Worm (Caenorhabditis elegans): ENCODE measurements around the gene Y53F4B.25.

ce11 chrII:15148442-15148841 lies 12.5 kb downstream of the Y53F4B.25 start:
- TF ChIP-seq unc-62 (GFP tag; optimal IDR thresholded peaks at IDR 0.05): no peak
- no peak for TF ChIP-seq lir-1 (GFP tag; conservative IDR thresholded peaks at IDR 0.05)
- no peak for TF ChIP-seq ztf-18 (tag; optimal IDR thresholded peaks at IDR 0.05)
- no peak for TF ChIP-seq him-1 (tag; optimal IDR thresholded peaks at IDR 0.05)
- no peak for TF ChIP-seq egl-18 (GFP tag; IDR thresholded peaks at IDR 0.05)
